Fruit fly (Drosophila melanogaster): ENCODE results near the gene Efr.

Gene Efr

dm6 chrX:6267187-6267711 is 47.5 kb downstream of the Efr start, which contains the start of gene schlank (continued):
- TF ChIP-seq CG16779 (tag; optimal IDR thresholded peaks at IDR 0.05) (no peak), lz (GFP tag; optimal IDR thresholded peaks at IDR 0.05) (peak; percentile 59), CG11294 (GFP tag; IDR thresholded peaks at IDR 0.05) (peak; percentile 29; the same call in 1 of the 2 replicates), fkh (GFP tag; optimal IDR thresholded peaks at IDR 0.05) (no peak), CG11902 (GFP tag; optimal IDR thresholded peaks at IDR 0.05) (peak; percentile 49), CG3919 (GFP tag; optimal IDR thresholded peaks at IDR 0.05) (peak; percentile 41), CG8632 (GFP tag; optimal IDR thresholded peaks at IDR 0.05) (no peak), vri (GFP tag; optimal IDR thresholded peaks at IDR 0.05) (peak; percentile 32), CG34406 (GFP tag; optimal IDR thresholded peaks at IDR 0.05) (peak; percentile 15), CG1621 (tag; optimal IDR thresholded peaks at IDR 0.05) (no peak), Eip75B (GFP tag; optimal IDR thresholded peaks at IDR 0.05) (peak; percentile 63), CG6854 (GFP tag; optimal IDR thresholded peaks at IDR 0.05) (no peak), ss (GFP tag; optimal IDR thresholded peaks at IDR 0.05) (no peak), Eip93F (GFP tag; optimal IDR thresholded peaks at IDR 0.05) (no peak), CG6276 (GFP tag; optimal IDR thresholded peaks at IDR 0.05) (no peak), Hr39 (GFP tag; optimal IDR thresholded peaks at IDR 0.05) (peak; percentile 70), topi (GFP tag; optimal IDR thresholded peaks at IDR 0.05) (peak; percentile 43), pdm3 (GFP tag; optimal IDR thresholded peaks at IDR 0.05) (no peak), svp (GFP tag) (peak; percentile 71), CG15336 (GFP tag; IDR thresholded peaks at IDR 0.05) (peak; percentile 62), dsx (GFP tag; optimal IDR thresholded peaks at IDR 0.05; ENCODE audit: poor library complexity, severe bottlenecking) (peak; percentile 51), CG4318 (GFP tag; optimal IDR thresholded peaks at IDR 0.05) (no peak), Sox102F (GFP tag; optimal IDR thresholded peaks at IDR 0.05) (no peak), CG3032 (tag; optimal IDR thresholded peaks at IDR 0.05) (peak; percentile 62), fd59A (GFP tag; optimal IDR thresholded peaks at IDR 0.05) (peak; percentile 12), CG31627 (GFP tag; optimal IDR thresholded peaks at IDR 0.05) (peak; percentile 74), Hr38 (GFP tag; optimal IDR thresholded peaks at IDR 0.05) (no peak), spab (GFP tag; optimal IDR thresholded peaks at IDR 0.05) (no peak), Lpt (GFP tag; optimal IDR thresholded peaks at IDR 0.05) (no peak), esn (GFP tag; optimal IDR thresholded peaks at IDR 0.05) (peak; percentile 61), CG10631 (GFP tag; optimal IDR thresholded peaks at IDR 0.05) (no peak), eg (GFP tag; IDR thresholded peaks at IDR 0.05) (peak; percentile 81), CG6808 (GFP tag; optimal IDR thresholded peaks at IDR 0.05) (no peak), CG6792 (GFP tag; optimal IDR thresholded peaks at IDR 0.05) (peak; percentile 28), OdsH (GFP tag; optimal IDR thresholded peaks at IDR 0.05) (no peak), fd85E (GFP tag; optimal IDR thresholded peaks at IDR 0.05) (no peak), CG7368 (GFP tag; optimal IDR thresholded peaks at IDR 0.05) (peak; percentile 20), salr (GFP tag; optimal IDR thresholded peaks at IDR 0.05) (peak in 1 of 2 experiments; percentile 10)

- peak in 1 of 2 experiments; percentile 8 for TF ChIP-seq ss (GFP tag; optimal IDR thresholded peaks at IDR 0.05)
- TF ChIP-seq cyc (GFP tag; optimal IDR thresholded peaks at IDR 0.05) = no peak
- no peak for TF ChIP-seq Hr4 (GFP tag; optimal IDR thresholded peaks at IDR 0.05)
- TF ChIP-seq esn (GFP tag; optimal IDR thresholded peaks at IDR 0.05) = no peak
- no peak for TF ChIP-seq CG6808 (GFP tag; optimal IDR thresholded peaks at IDR 0.05)
- no peak for TF ChIP-seq CG8319 (GFP tag; optimal IDR thresholded peaks at IDR 0.05)
- no peak for TF ChIP-seq spab (GFP tag; optimal IDR thresholded peaks at IDR 0.05)
- no peak for TF ChIP-seq Hr39 (GFP tag; optimal IDR thresholded peaks at IDR 0.05)
- no peak for TF ChIP-seq CG3919 (GFP tag; optimal IDR thresholded peaks at IDR 0.05)
- TF ChIP-seq Eip78C (GFP tag) = peak; percentile 5
- no peak for TF ChIP-seq Ets21C (GFP tag; optimal IDR thresholded peaks at IDR 0.05)
- TF ChIP-seq CG6163 (GFP tag; IDR thresholded peaks at IDR 0.05) = no peak
- TF ChIP-seq topi (GFP tag; optimal IDR thresholded peaks at IDR 0.05) = no peak
- TF ChIP-seq Blimp-1 (GFP tag; optimal IDR thresholded peaks at IDR 0.05) = no peak
- peak; percentile 23 for TF ChIP-seq CG1621 (tag; optimal IDR thresholded peaks at IDR 0.05)
- no peak for TF ChIP-seq CG8632 (GFP tag; optimal IDR thresholded peaks at IDR 0.05)
- no peak for TF ChIP-seq Eip75B (GFP tag; optimal IDR thresholded peaks at IDR 0.05)
- peak; percentile 34 for TF ChIP-seq svp (GFP tag)
- no peak for TF ChIP-seq fd59A (GFP tag; optimal IDR thresholded peaks at IDR 0.05)
- TF ChIP-seq CG6276 (GFP tag; optimal IDR thresholded peaks at IDR 0.05) = no peak
- no peak for TF ChIP-seq vri (GFP tag; optimal IDR thresholded peaks at IDR 0.05)
- TF ChIP-seq CG11902 (GFP tag; optimal IDR thresholded peaks at IDR 0.05) = no peak
- TF ChIP-seq achi (GFP tag; optimal IDR thresholded peaks at IDR 0.05) = no peak
- no peak for TF ChIP-seq CG6854 (GFP tag; optimal IDR thresholded peaks at IDR 0.05)
- no peak for TF ChIP-seq CG32006 (GFP tag; optimal IDR thresholded peaks at IDR 0.05)
- TF ChIP-seq eg (GFP tag; IDR thresholded peaks at IDR 0.05) = no peak
Measured at dm6 chrX:6267745-6268582, 48.2 kb downstream of the Efr start, which contains the start of gene Spt6. TSS of gene Spt6 (plus strand) at chrX:6267797.

Measured in whole organism, prepupa.